Worm (Caenorhabditis elegans) whole organism, midembryonic: Measurements from ENCODE around the gene str-231.

ENCODE experiments used
- T22C8.4 ChIP-seq: fragments of 200-800 bp; sonication (Bioruptor generic); IDR thresholded peaks from 2 replicates; pipeline ENCODE4 v1.3.6; 2022; ENCODE audit warnings: missing genetic modification characterization, missing compliant biosample characterization
- cog-1 ChIP-seq: sonication (generic microtip); optimal IDR thresholded peaks from 2 replicates; lab custom pipeline; 2016; ENCODE audit warnings: missing genetic modification characterization, missing compliant biosample characterization
- flt-1 ChIP-seq: fragments of 200-800 bp; sonication (Bioruptor generic); IDR thresholded peaks from 2 replicates; pipeline ENCODE4 v1.3.6; 2022; ENCODE audit warnings: missing genetic modification characterization, missing compliant biosample characterization
- klf-2 ChIP-seq: fragments of 200-800 bp; sonication (Bioruptor generic); conservative IDR thresholded peaks from 2 replicates; pipeline ENCODE4 v1.3.6; 2022; ENCODE audit warnings: missing genetic modification reagents, missing genetic modification characterization, missing compliant biosample characterization
- med-1 ChIP-seq: sonication (generic microtip); optimal IDR thresholded peaks from 2 replicates; lab custom pipeline; 2017; ENCODE audit warnings: missing genetic modification characterization, mild to moderate bottlenecking, missing compliant biosample characterization, antibody characterized with exemption, missing genetic modification reagents; ENCODE audit not compliant: insufficient read depth
- ref-1 ChIP-seq: fragments of 200-800 bp; sonication (Bioruptor generic); conservative IDR thresholded peaks from 2 replicates; pipeline ENCODE4 v1.3.6; 2022; ENCODE audit warnings: missing genetic modification reagents, missing genetic modification characterization, missing compliant biosample characterization
- tab-1 ChIP-seq: fragments of 200-800 bp; sonication (Bioruptor generic); IDR thresholded peaks from 2 replicates; pipeline ENCODE4 v1.3.6; 2022; ENCODE audit warnings: missing genetic modification characterization, missing compliant biosample characterization
- ztf-23 ChIP-seq: fragments of 200-800 bp; sonication (Bioruptor generic); IDR thresholded peaks from 2 replicates; pipeline ENCODE4 v1.3.6; 2022; ENCODE audit warnings: missing genetic modification reagents, missing genetic modification characterization, missing compliant biosample characterization
- ztf-29 ChIP-seq: fragments of 200-800 bp; sonication (Bioruptor generic); IDR thresholded peaks from 2 replicates; pipeline ENCODE4 v1.3.6; 2022; ENCODE audit warnings: missing genetic modification reagents, missing genetic modification characterization, missing compliant biosample characterization

str-231 gene

DNA sequence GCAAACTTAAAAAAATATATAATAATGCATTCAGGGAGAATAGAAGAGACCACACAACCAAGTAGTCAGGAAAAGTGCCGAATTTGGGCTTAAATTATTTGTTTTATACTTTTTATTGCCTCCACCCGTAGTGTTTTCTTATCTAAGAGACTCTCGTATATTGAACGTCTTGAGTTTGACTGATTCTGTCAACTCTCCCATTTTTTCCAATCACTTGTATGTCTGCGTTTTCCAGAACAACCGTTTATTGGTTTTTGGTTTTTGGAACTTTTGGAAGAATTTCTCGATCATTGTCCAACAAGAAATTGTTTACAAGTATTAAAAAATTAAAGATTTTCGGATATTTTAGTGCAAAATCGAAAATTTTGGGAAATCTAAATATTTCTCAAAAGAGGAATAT is 36.3 kb upstream of the str-231 start:
- TF ChIP-seq ztf-29: no peak

DNA sequence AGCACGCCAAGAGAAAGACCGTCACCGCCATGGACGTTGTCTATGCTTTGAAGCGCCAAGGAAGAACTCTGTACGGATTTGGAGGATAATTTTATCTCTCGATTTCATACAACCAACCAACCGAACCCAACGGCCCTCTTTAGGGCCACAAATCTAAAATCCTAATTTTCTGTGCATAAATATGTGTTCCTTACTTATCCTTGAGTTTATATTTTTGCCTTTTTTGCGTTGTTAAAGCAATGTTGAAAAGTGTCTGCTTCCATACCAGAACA is 35.3 kb upstream of the str-231 start:
- no peak for TF ChIP-seq cog-1
- TF ChIP-seq flt-1 (GFP tag; lab: Robert Waterston, UW): no peak; the same call in 1 of the 2 replicates
- TF ChIP-seq ztf-23: no peak
- no peak for TF ChIP-seq ref-1 (GFP tag; lab: Robert Waterston, UW)
- TF ChIP-seq med-1: no peak
- no peak for TF ChIP-seq ztf-29
- no peak for TF ChIP-seq tab-1 (GFP tag; lab: Robert Waterston, UW)
- no peak for TF ChIP-seq klf-2
- no peak for TF ChIP-seq T22C8.4 (GFP tag; lab: Robert Waterston, UW)

ce11 chrV:16041925-16042742 is 34.7 kb upstream of the str-231 start, which contains the start of the genes his-2 and his-1:
Gene his-2 (minus strand): TSS chrV:16042283.
Gene his-1 (plus strand): TSS chrV:16042520.
- TF ChIP-seq klf-2 (0 out of 2 replicates have a peak, but pooled peaks have one; percentile 3), ztf-23 (0 out of 2 replicates have a peak, but pooled peaks have one; percentile 35), flt-1 (GFP tag; lab: Robert Waterston, UW) (peak; percentile 81)

DNA sequence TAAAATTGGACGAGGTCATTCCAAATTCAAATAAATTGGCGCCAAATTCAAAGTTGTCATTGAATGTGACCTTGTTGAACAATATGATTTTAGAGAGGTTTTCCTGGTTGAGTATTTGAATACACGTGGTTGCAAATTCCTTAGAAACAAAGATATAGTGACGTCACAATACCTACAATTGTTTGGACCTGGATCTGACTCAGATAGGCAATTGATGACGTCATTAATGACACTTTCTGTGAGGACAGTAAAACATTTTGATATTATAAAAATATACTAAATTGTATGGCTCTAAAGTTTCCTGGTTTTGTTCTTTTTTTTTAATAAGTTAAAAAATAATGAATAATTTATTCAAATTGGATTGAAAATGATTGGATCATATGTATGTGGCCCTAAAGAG is 34.0 kb upstream of the str-231 start:
- TF ChIP-seq T22C8.4 (GFP tag; lab: Robert Waterston, UW): no peak

DNA sequence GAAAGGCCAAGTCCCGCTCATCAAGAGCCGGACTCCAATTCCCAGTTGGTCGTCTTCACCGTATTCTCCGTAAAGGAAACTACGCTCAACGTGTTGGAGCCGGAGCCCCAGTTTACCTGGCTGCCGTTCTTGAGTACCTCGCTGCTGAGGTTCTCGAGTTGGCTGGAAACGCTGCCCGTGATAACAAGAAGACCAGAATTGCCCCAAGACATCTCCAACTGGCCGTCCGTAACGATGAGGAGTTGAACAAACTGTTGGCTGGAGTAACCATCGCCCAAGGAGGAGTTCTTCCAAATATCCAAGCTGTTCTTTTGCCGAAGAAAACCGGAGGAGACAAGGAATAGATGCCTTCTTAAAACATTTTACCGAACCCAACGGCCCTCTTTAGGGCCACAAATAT is 33.4 kb upstream of the str-231 start:
- peak; percentile 25 for TF ChIP-seq flt-1 (GFP tag; lab: Robert Waterston, UW)

DNA sequence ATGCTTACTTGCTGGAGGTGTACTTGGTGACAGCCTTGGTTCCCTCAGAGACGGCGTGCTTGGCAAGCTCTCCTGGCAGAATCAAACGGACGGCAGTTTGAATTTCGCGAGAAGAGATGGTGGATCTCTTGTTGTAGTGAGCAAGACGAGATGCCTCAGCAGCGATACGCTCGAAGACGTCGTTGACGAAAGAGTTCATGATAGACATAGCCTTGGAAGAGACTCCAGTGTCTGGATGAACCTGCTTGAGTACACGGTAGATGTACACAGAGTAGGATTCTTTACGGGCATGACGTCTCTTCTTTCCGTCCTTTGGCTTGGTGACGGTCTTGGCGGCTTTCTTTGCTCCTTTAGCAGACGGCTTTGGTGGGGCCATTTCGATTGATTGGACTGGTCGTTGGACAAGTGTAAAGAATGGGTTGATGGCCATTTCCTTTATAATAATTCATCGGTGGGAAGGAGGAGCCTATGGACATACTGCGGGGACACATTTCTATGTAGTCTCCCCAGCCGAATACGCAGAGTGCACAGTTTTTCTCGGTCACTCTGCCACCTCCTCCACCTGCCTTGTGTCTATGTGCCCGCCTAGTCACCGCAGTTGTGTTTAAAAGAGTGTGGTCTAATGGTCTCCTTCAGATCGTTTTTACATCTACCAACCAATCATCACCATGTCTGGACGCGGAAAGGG is 32.9 kb upstream of the str-231 start, which contains the start of the genes his-4 and his-3:
TSS of gene his-4 (minus strand) at position 376 of the 688 bp plus-strand sequence.
TSS of gene his-3 (plus strand) at position 669 of the 688 bp plus-strand sequence.
- TF ChIP-seq ztf-29 (peak; percentile 76), ref-1 (GFP tag; lab: Robert Waterston, UW) (0 out of 2 replicates have a peak, but pooled peaks have one; percentile 7), flt-1 (GFP tag; lab: Robert Waterston, UW) (peak; percentile 64; the same call in 1 of the 2 replicates), cog-1 (peak; percentile 31), T22C8.4 (GFP tag; lab: Robert Waterston, UW) (peak; percentile 12; the same call in 1 of the 2 replicates)

DNA sequence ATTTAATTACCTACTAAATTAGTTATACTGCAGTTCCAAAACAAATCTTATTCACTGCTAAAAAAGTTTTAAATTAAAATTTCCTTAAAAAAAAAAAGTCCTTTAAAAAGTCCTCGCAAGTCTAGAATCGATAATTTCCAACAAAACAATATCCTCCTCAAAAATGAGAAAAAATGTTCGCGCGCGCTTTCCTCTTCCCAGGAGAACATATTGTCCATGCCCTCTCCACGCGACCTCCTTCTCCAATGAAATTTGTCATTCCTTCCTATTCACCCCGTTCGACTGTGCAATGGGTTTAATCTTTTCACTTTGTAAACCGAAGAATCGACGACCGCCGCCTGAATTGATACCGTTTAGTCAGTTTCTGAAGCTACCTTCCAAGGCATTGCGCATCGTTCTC is 28.8 kb upstream of the str-231 start, which contains the start of gene T10C6.10:
TSS of gene T10C6.10 (plus strand) at position 248 of the 400 bp plus-strand sequence.
- TF ChIP-seq T22C8.4 (GFP tag; lab: Robert Waterston, UW) (no peak), ref-1 (GFP tag; lab: Robert Waterston, UW) (no peak), ztf-29 (no peak), cog-1 (no peak), ztf-23 (no peak), tab-1 (GFP tag; lab: Robert Waterston, UW) (no peak), flt-1 (GFP tag; lab: Robert Waterston, UW) (no peak), med-1 (no peak), klf-2 (no peak)

DNA sequence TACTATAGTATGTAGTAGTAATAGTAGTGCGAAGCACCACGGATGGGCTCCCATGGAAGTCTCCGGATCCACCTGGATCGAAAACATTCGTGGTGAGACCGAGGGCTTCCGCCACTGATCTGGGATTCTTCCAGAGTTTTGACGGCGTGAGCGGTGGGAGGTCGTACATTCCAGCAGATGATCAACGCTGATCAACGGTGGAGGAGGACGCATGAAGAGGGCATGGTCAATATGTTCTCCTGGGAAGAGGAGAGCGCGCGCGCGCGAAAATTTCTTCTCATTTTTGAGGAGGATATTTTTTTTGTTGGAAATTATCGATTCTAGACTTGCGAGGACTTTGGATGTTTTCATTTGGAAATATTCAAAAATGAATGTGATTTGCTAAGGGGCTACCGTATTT is 26.1 kb upstream of the str-231 start:
- TF ChIP-seq med-1 (no peak), T22C8.4 (GFP tag; lab: Robert Waterston, UW) (no peak), flt-1 (GFP tag; lab: Robert Waterston, UW) (no peak), ztf-29 (no peak), ztf-23 (no peak), klf-2 (no peak), tab-1 (GFP tag; lab: Robert Waterston, UW) (no peak), ref-1 (GFP tag; lab: Robert Waterston, UW) (no peak), cog-1 (no peak)

- no peak for TF ChIP-seq T22C8.4 (GFP tag; lab: Robert Waterston, UW)
- no peak for TF ChIP-seq med-1
Measured at ce11 chrV:16032761-16033160, 25.4 kb upstream of the str-231 start, which contains the start of gene T10C6.16. Gene T10C6.16 (minus strand): TSS chrV:16033005.

DNA sequence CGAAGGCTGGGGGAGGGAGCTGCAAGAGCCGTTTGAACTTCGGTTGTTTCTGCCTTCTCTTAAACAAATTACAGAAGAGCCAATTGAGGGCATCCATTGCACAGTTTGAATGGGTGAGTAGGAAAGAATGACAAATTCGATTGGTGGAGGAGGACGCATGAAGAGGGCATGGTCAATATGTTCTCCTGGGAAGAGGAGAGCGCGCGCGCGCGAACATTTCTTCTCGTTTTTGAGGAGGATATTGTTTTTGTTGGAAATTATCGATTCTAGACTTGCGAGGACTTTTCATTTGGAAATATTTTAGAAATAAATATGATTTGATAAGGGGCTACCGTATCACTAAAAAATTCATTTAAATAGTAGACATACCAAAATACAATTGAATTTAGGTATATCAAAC is 24.2 kb upstream of the str-231 start, which contains the start of gene T10C6.7:
TSS of gene T10C6.7 (minus strand) at position 143 of the 400 bp plus-strand sequence.
- TF ChIP-seq T22C8.4 (GFP tag; lab: Robert Waterston, UW) (no peak), ref-1 (GFP tag; lab: Robert Waterston, UW) (no peak), klf-2 (no peak), med-1 (no peak), cog-1 (no peak), flt-1 (GFP tag; lab: Robert Waterston, UW) (no peak), ztf-29 (no peak), ztf-23 (no peak)

ce11 chrV:16029237-16029636 is 21.8 kb upstream of the str-231 start:
- TF ChIP-seq ref-1 (GFP tag; lab: Robert Waterston, UW) (no peak), ztf-23 (no peak), tab-1 (GFP tag; lab: Robert Waterston, UW) (no peak), flt-1 (GFP tag; lab: Robert Waterston, UW) (no peak), med-1 (no peak), klf-2 (no peak), cog-1 (no peak), T22C8.4 (GFP tag; lab: Robert Waterston, UW) (no peak), ztf-29 (no peak)
